Worm (Caenorhabditis elegans) whole organism, L1 larva: ENCODE measurements around the gene srw-142.

Source experiments
- blmp-1 ChIP-seq: fragments of 150-350 bp; optimal IDR thresholded peaks from 2 replicates; lab custom pipeline; 2014; ENCODE audit warnings: missing biosample characterization, missing genetic modification characterization
- ceh-82 ChIP-seq, 3 experiments: fragments of 150-350 bp in 1 of 3; sonication (generic microtip) in 2 of 3; optimal IDR thresholded peaks; 2 replicates each; lab custom pipeline; 2014 to 2017; ENCODE audit warnings: missing biosample characterization in 3 of 3, missing genetic modification characterization in 3 of 3
- fos-1 ChIP-seq: fragments of 150-350 bp; optimal IDR thresholded peaks from 2 replicates; lab custom pipeline; 2014; ENCODE audit warnings: missing biosample characterization, missing genetic modification characterization
- nhr-47 ChIP-seq: sonication (generic microtip); optimal IDR thresholded peaks from 2 replicates; lab custom pipeline; 2016; ENCODE audit warnings: mild to moderate bottlenecking, missing genetic modification characterization, moderate library complexity, missing compliant biosample characterization
- ztf-11 ChIP-seq, 2 experiments: sonication (generic microtip); optimal IDR thresholded peaks; 2 replicates each; lab custom pipeline; 2016 to 2017; ENCODE audit warnings: missing genetic modification characterization in 2 of 2, missing biosample characterization in 1 of 2, missing compliant biosample characterization in 1 of 2

DNA sequence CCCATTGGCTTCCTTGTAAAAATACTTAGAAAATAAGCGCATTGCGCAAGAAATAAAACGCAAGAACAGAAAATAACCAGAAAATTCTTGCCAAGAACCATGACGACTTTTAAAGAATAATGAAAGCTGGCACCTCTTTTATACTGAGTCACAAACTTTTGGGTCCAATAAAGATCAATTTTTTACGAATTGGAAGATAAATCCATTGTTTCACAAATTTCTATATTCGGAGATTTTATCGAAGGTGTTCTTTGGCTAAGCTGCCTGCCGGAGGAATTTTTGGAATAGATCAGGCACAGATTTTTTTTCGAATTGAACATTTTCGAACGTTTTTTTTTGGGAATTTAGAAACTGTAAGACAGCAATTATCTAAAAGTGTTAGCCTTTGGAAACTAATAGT, 45.2 kb downstream of the srw-142 start, which contains the start of gene C31B8.9:
- TF ChIP-seq ceh-82 (tag; optimal IDR thresholded peaks at IDR 0.05; lab: Kevin White, UChicago): no peak
- no peak for TF ChIP-seq fos-1
- TF ChIP-seq blmp-1 (tag; lab: Kevin White, UChicago): no peak
- no peak for TF ChIP-seq ztf-11 (tag; optimal IDR thresholded peaks at IDR 0.05; lab: Kevin White, UChicago)
- TF ChIP-seq nhr-47 (tag; lab: Kevin White, UChicago): no peak
